Worm (Caenorhabditis elegans) whole organism, mixed stage, embryonic: Measurements from ENCODE around the gene Y38E10A.35.
A peak's percentile ranks its signal among the peaks of the same experiment; 100 is the strongest.

Experiments used
- M03D4.4 ChIP-seq: sonication (generic microtip); optimal IDR thresholded peaks from 2 replicates; lab custom pipeline; 2017; ENCODE audit warnings: mild to moderate bottlenecking, missing genetic modification characterization, missing compliant biosample characterization
- bed-3 ChIP-seq: fragments of 200-800 bp; sonication (Bioruptor generic); optimal IDR thresholded peaks from 3 replicates; lab custom pipeline; 2018; ENCODE audit warnings: mild to moderate bottlenecking, missing genetic modification characterization, moderate library complexity, missing compliant biosample characterization
- blmp-1 ChIP-seq: fragments of 150-350 bp; optimal IDR thresholded peaks from 2 replicates; lab custom pipeline; 2014; ENCODE audit warnings: missing biosample characterization, missing genetic modification characterization
- ceh-39 ChIP-seq: fragments of 150-350 bp; optimal IDR thresholded peaks from 2 replicates; lab custom pipeline; 2014; ENCODE audit warnings: missing biosample characterization, missing genetic modification characterization
- ceh-43 ChIP-seq: fragments of 200-800 bp; sonication (Bioruptor generic); optimal IDR thresholded peaks from 2 replicates; lab custom pipeline; 2018; ENCODE audit warnings: mild to moderate bottlenecking, missing genetic modification characterization, moderate library complexity, missing compliant biosample characterization
- ceh-83 ChIP-seq: fragments of 200-800 bp; sonication (Bioruptor generic); optimal IDR thresholded peaks from 2 replicates; lab custom pipeline; 2018; ENCODE audit warnings: mild to moderate bottlenecking, missing genetic modification characterization, missing compliant biosample characterization
- ces-1 ChIP-seq: fragments of 150-350 bp; optimal IDR thresholded peaks from 2 replicates; lab custom pipeline; 2014; ENCODE audit warnings: missing biosample characterization, missing genetic modification reagents, missing genetic modification characterization
- cnd-1 ChIP-seq: fragments of 200-800 bp; sonication (Bioruptor generic); optimal IDR thresholded peaks from 2 replicates; lab custom pipeline; 2018; ENCODE audit warnings: mild to moderate bottlenecking, missing genetic modification characterization, missing compliant biosample characterization
- drap-1 ChIP-seq: fragments of 200-800 bp; sonication (Bioruptor generic); optimal IDR thresholded peaks from 3 replicates; lab custom pipeline; 2018; ENCODE audit warnings: mild to moderate bottlenecking, missing genetic modification characterization, missing compliant biosample characterization
- elt-1 ChIP-seq: sonication (generic microtip); optimal IDR thresholded peaks from 2 replicates; lab custom pipeline; 2017; ENCODE audit warnings: missing genetic modification characterization, mild to moderate bottlenecking, missing compliant biosample characterization, antibody characterized with exemption, moderate library complexity, borderline replicate concordance; ENCODE audit not compliant: insufficient read depth
- elt-3 ChIP-seq: fragments of 150-350 bp; optimal IDR thresholded peaks from 2 replicates; lab custom pipeline; 2014; ENCODE audit warnings: missing biosample characterization, missing genetic modification characterization
- flh-1 ChIP-seq: fragments of 200-800 bp; sonication (Bioruptor generic); optimal IDR thresholded peaks from 2 replicates; lab custom pipeline; 2018; ENCODE audit warnings: mild to moderate bottlenecking, missing genetic modification characterization, moderate library complexity, missing compliant biosample characterization
- ham-2 ChIP-seq: fragments of 200-800 bp; sonication (Bioruptor generic); optimal IDR thresholded peaks from 2 replicates; lab custom pipeline; 2018; ENCODE audit warnings: mild to moderate bottlenecking, missing genetic modification characterization, missing compliant biosample characterization
- hlh-1 ChIP-seq: fragments of 150-350 bp; optimal IDR thresholded peaks from 2 replicates; lab custom pipeline; 2014; ENCODE audit warnings: missing biosample characterization, missing genetic modification reagents, missing genetic modification characterization
- lin-13 ChIP-seq: fragments of 150-350 bp; optimal IDR thresholded peaks from 2 replicates; lab custom pipeline; 2014; ENCODE audit warnings: missing biosample characterization, missing genetic modification characterization
- lin-32 ChIP-seq: fragments of 200-800 bp; sonication (Bioruptor generic); optimal IDR thresholded peaks from 2 replicates; lab custom pipeline; 2018; ENCODE audit warnings: mild to moderate bottlenecking, missing genetic modification characterization, missing compliant biosample characterization
- lsy-2 ChIP-seq: fragments of 150-350 bp; optimal IDR thresholded peaks from 2 replicates; lab custom pipeline; 2014; ENCODE audit warnings: missing biosample characterization, missing genetic modification characterization
- mab-5 ChIP-seq: fragments of 150-350 bp; optimal IDR thresholded peaks from 2 replicates; lab custom pipeline; 2014; ENCODE audit warnings: missing biosample characterization, missing genetic modification characterization
- mep-1 ChIP-seq: fragments of 150-350 bp; optimal IDR thresholded peaks from 2 replicates; lab custom pipeline; 2017; ENCODE audit warnings: missing biosample characterization, missing genetic modification reagents, missing genetic modification characterization, inconsistent platforms
- mls-2 ChIP-seq: sonication (generic microtip); optimal IDR thresholded peaks from 2 replicates; lab custom pipeline; 2016; ENCODE audit warnings: mild to moderate bottlenecking, missing genetic modification characterization, moderate library complexity, missing compliant biosample characterization
- nhr-12 ChIP-seq: fragments of 150-350 bp; optimal IDR thresholded peaks from 2 replicates; lab custom pipeline; 2014; ENCODE audit warnings: missing biosample characterization, missing genetic modification characterization
- nhr-2 ChIP-seq: fragments of 150-350 bp; optimal IDR thresholded peaks from 2 replicates; lab custom pipeline; 2014; ENCODE audit warnings: missing biosample characterization, missing genetic modification characterization
- nhr-237 ChIP-seq: fragments of 150-350 bp; optimal IDR thresholded peaks from 2 replicates; lab custom pipeline; 2014; ENCODE audit warnings: missing biosample characterization, missing genetic modification characterization
- nhr-28 ChIP-seq: fragments of 150-350 bp; optimal IDR thresholded peaks from 2 replicates; lab custom pipeline; 2014; ENCODE audit warnings: missing biosample characterization, missing genetic modification characterization
- nhr-76 ChIP-seq: sonication (generic microtip); optimal IDR thresholded peaks from 2 replicates; lab custom pipeline; 2017; ENCODE audit warnings: missing biosample characterization, missing genetic modification characterization
- pha-4 ChIP-seq: fragments of 150-350 bp; optimal IDR thresholded peaks from 2 replicates; lab custom pipeline; 2018; ENCODE audit warnings: missing biosample characterization, missing genetic modification reagents, missing genetic modification characterization
- sem-2 ChIP-seq: fragments of 200-800 bp; sonication (Bioruptor generic); optimal IDR thresholded peaks from 2 replicates; lab custom pipeline; 2018; ENCODE audit warnings: mild to moderate bottlenecking, missing genetic modification characterization, missing compliant biosample characterization
- snpc-4 ChIP-seq: fragments of 150-350 bp; optimal IDR thresholded peaks from 2 replicates; lab custom pipeline; 2014; ENCODE audit warnings: missing biosample characterization, missing genetic modification characterization
- sptf-1 ChIP-seq: sonication (generic microtip); optimal IDR thresholded peaks from 2 replicates; lab custom pipeline; 2017; ENCODE audit warnings: mild to moderate bottlenecking, missing genetic modification characterization, moderate library complexity, missing compliant biosample characterization
- tbx-8 ChIP-seq: fragments of 200-800 bp; sonication (Bioruptor generic); optimal IDR thresholded peaks from 2 replicates; lab custom pipeline; 2018; ENCODE audit warnings: mild to moderate bottlenecking, missing genetic modification characterization, moderate library complexity, missing compliant biosample characterization
- unc-120 ChIP-seq: sonication (generic microtip); optimal IDR thresholded peaks from 2 replicates; lab custom pipeline; 2017; ENCODE audit warnings: missing genetic modification characterization, missing compliant biosample characterization; ENCODE audit not compliant: poor library complexity, severe bottlenecking
- unc-39 ChIP-seq: fragments of 150-350 bp; optimal IDR thresholded peaks from 2 replicates; lab custom pipeline; 2014; ENCODE audit warnings: missing biosample characterization, missing genetic modification characterization
- unc-62 ChIP-seq: fragments of 150-350 bp; optimal IDR thresholded peaks from 2 replicates; lab custom pipeline; 2014; ENCODE audit warnings: missing biosample characterization, missing genetic modification reagents, missing genetic modification characterization
- zip-8 ChIP-seq: fragments of 150-350 bp; optimal IDR thresholded peaks from 2 replicates; lab custom pipeline; 2014; ENCODE audit warnings: missing biosample characterization, missing genetic modification characterization
- ztf-11 ChIP-seq: fragments of 150-350 bp; optimal IDR thresholded peaks from 2 replicates; lab custom pipeline; 2014; ENCODE audit warnings: missing biosample characterization, missing genetic modification characterization

The Y38E10A.35 gene

ce11 chrII:12603667-12604621 is 31.3 kb upstream of the Y38E10A.35 start, which contains the start of the genes ceh-100 and lips-15:
Gene ceh-100, minus strand, starts transcription at chrII:12603680.
Gene lips-15, plus strand, starts transcription at chrII:12604386.
- TF ChIP-seq unc-120 (peak; percentile 5), mep-1 (tag; lab: Kevin White, UChicago) (peak; percentile 61), nhr-76 (tag; lab: Kevin White, UChicago) (no peak), M03D4.4 (tag; lab: Kevin White, UChicago) (no peak), ceh-43 (no peak), cnd-1 (tag; lab: Kevin White, UChicago) (no peak), tbx-8 (GFP tag; lab: Kevin White, UChicago) (no peak), elt-1 (tag; lab: Kevin White, UChicago) (no peak), lin-32 (GFP tag; lab: Kevin White, UChicago) (no peak), mls-2 (tag; lab: Kevin White, UChicago) (no peak), nhr-2 (tag; lab: Kevin White, UChicago) (no peak), lsy-2 (peak; percentile 24), nhr-28 (no peak), hlh-1 (tag; lab: Kevin White, UChicago) (no peak), ceh-83 (GFP tag; lab: Kevin White, UChicago) (no peak), unc-39 (tag; lab: Kevin White, UChicago) (no peak), ces-1 (GFP tag; lab: Kevin White, UChicago) (no peak), unc-62 (GFP tag; lab: Kevin White, UChicago) (no peak), snpc-4 (tag; lab: Kevin White, UChicago) (no peak), lin-13 (tag; lab: Kevin White, UChicago) (no peak), ztf-11 (tag; lab: Kevin White, UChicago) (no peak), sem-2 (GFP tag; lab: Kevin White, UChicago) (no peak), ceh-39 (peak; percentile 10), mab-5 (tag; lab: Kevin White, UChicago) (no peak), nhr-237 (tag; lab: Kevin White, UChicago) (no peak), elt-3 (tag; lab: Kevin White, UChicago) (no peak), flh-1 (GFP tag; lab: Kevin White, UChicago) (no peak), bed-3 (GFP tag; lab: Kevin White, UChicago) (no peak), sptf-1 (tag; lab: Kevin White, UChicago) (no peak), ham-2 (GFP tag; lab: Kevin White, UChicago) (no peak), drap-1 (GFP tag; lab: Kevin White, UChicago) (no peak), pha-4 (tag; lab: Kevin White, UChicago) (no peak), zip-8 (no peak), blmp-1 (tag; lab: Kevin White, UChicago) (no peak), nhr-12 (tag; lab: Kevin White, UChicago) (no peak)

DNA sequence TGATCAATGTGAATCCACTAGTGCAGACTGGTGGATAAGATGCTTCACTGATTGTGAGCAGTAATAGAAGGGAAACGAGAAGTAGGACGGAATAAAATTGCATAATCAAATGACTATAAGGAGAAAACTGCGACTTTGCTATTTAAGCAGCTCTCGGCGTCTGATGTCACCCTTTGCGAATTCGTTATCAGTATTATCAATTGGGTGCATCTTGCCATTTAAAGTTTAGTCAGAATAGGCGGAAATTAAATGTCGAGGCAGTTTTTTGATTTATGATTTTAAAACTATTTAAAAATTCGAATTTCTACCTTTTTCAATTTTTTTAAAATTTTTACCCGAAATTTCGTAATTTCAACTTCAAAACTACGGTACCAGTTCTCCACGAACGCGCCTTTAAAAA is 8.3 kb upstream of the Y38E10A.35 start, which contains the start of gene clec-4:
clec-4 (minus strand) TSS at position 162 of the 400 bp plus-strand sequence.
- TF ChIP-seq unc-39 (tag; lab: Kevin White, UChicago) (no peak), unc-62 (GFP tag; lab: Kevin White, UChicago) (no peak), nhr-2 (tag; lab: Kevin White, UChicago) (no peak)

DNA sequence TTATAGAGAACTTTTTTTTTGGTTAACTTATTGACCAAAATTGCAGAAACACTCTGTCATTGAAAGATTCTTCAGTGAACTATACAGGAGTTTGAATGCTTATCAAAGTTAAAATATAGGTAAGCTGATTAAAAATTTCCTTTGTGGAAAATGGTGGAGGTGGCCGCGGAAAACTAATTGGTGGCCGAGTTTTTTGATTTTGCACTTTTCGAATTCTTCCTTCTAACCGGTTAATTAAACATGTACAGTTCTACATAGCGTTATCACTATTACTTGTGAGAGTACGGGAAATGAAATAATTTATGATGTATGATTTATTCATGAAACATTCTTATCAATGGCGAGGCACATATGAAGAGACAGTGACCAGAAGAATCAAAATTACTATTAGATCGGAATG is 5.1 kb upstream of the Y38E10A.35 start, which contains the start of gene clec-8:
clec-8 (minus strand) TSS at position 308 of the 400 bp plus-strand sequence.
- TF ChIP-seq nhr-237 (tag; lab: Kevin White, UChicago) = no peak
- TF ChIP-seq lin-32 (GFP tag; lab: Kevin White, UChicago) = no peak
- no peak for TF ChIP-seq hlh-1 (tag; lab: Kevin White, UChicago)
- no peak for TF ChIP-seq unc-120
